Worm (Caenorhabditis elegans) whole organism, L3 larva: Measurements from ENCODE around the gene F11C7.6.

Experiments
- fkh-2 ChIP-seq: fragments of 150-350 bp; optimal IDR thresholded peaks from 2 replicates; lab custom pipeline; 2014; ENCODE audit warnings: missing biosample characterization, missing genetic modification reagents, missing genetic modification characterization
- nhr-77 ChIP-seq: fragments of 150-350 bp; optimal IDR thresholded peaks from 2 replicates; lab custom pipeline; 2014; ENCODE audit warnings: missing biosample characterization, missing genetic modification characterization
- tbx-2 ChIP-seq: sonication (generic microtip); optimal IDR thresholded peaks from 2 replicates; lab custom pipeline; 2016; ENCODE audit warnings: mild to moderate bottlenecking, missing genetic modification characterization, missing compliant biosample characterization
- unc-62 ChIP-seq: fragments of 150-350 bp; sonication (generic microtip); optimal IDR thresholded peaks from 4 replicates; lab custom pipeline; 2014; ENCODE audit warnings: missing biosample characterization, missing genetic modification reagents, missing genetic modification characterization
- ztf-11 ChIP-seq: fragments of 150-350 bp; optimal IDR thresholded peaks from 2 replicates; lab custom pipeline; 2014; ENCODE audit warnings: missing biosample characterization, missing genetic modification characterization

ce11 chrX:17368542-17368941 lies 32.8 kb upstream of the F11C7.6 start, which contains the start of gene mfsd-10:
- TF ChIP-seq tbx-2 (tag; lab: Kevin White, UChicago) (no peak), fkh-2 (tag; lab: Kevin White, UChicago) (no peak), ztf-11 (tag; lab: Kevin White, UChicago) (no peak), unc-62 (GFP tag; lab: Kevin White, UChicago) (no peak), nhr-77 (tag; lab: Kevin White, UChicago) (no peak)
